Worm (Caenorhabditis elegans) whole organism, late embryonic: Measurements from ENCODE around the gene gpa-13.

ENCODE experiments used
- C08G9.2 ChIP-seq: sonication (generic microtip); optimal IDR thresholded peaks from 2 replicates; lab custom pipeline; 2016; ENCODE audit warnings: mild to moderate bottlenecking, missing genetic modification characterization, moderate library complexity, missing compliant biosample characterization
- F13H6.1 ChIP-seq: sonication (generic microtip); optimal IDR thresholded peaks from 2 replicates; lab custom pipeline; 2016; ENCODE audit warnings: missing genetic modification characterization, missing compliant biosample characterization
- K02D7.2 ChIP-seq: sonication (generic microtip); optimal IDR thresholded peaks from 2 replicates; lab custom pipeline; 2017; ENCODE audit warnings: mild to moderate bottlenecking, missing genetic modification characterization, missing compliant biosample characterization
- K09A11.1 ChIP-seq: sonication (generic microtip); optimal IDR thresholded peaks from 2 replicates; lab custom pipeline; 2017; ENCODE audit warnings: antibody characterized with exemption, mild to moderate bottlenecking, missing genetic modification characterization, missing compliant biosample characterization; ENCODE audit not compliant: insufficient read depth
- Y22D7AL.16 ChIP-seq: sonication (generic microtip); optimal IDR thresholded peaks from 2 replicates; lab custom pipeline; 2016; ENCODE audit warnings: missing genetic modification characterization, missing compliant biosample characterization
- ahr-1 ChIP-seq: sonication (generic microtip); optimal IDR thresholded peaks from 2 replicates; lab custom pipeline; 2016; ENCODE audit warnings: missing genetic modification characterization, missing compliant biosample characterization
- ama-1 ChIP-seq: fragments of 150-350 bp; optimal IDR thresholded peaks from 2 replicates; lab custom pipeline; 2014
- ceh-14 ChIP-seq: sonication (generic microtip); optimal IDR thresholded peaks from 2 replicates; lab custom pipeline; 2016; ENCODE audit warnings: missing genotype, missing genetic modification characterization, missing compliant biosample characterization
- ceh-2 ChIP-seq: sonication (generic microtip); optimal IDR thresholded peaks from 2 replicates; lab custom pipeline; 2016; ENCODE audit warnings: missing genotype, missing genetic modification characterization, missing compliant biosample characterization
- ceh-22 ChIP-seq: sonication (generic microtip); optimal IDR thresholded peaks from 2 replicates; lab custom pipeline; 2017; ENCODE audit warnings: missing biosample characterization, missing genetic modification characterization
- ceh-24 ChIP-seq: sonication (generic microtip); optimal IDR thresholded peaks from 2 replicates; lab custom pipeline; 2016; ENCODE audit warnings: mild to moderate bottlenecking, missing genetic modification characterization, missing compliant biosample characterization
- ceh-30 ChIP-seq: fragments of 150-350 bp; optimal IDR thresholded peaks from 2 replicates; lab custom pipeline; 2014; ENCODE audit warnings: missing biosample characterization, missing genetic modification characterization
- ceh-31 ChIP-seq: sonication (generic microtip); optimal IDR thresholded peaks from 2 replicates; lab custom pipeline; 2016; ENCODE audit warnings: missing genetic modification characterization, missing compliant biosample characterization
- ceh-48 ChIP-seq: sonication (generic microtip); optimal IDR thresholded peaks from 2 replicates; lab custom pipeline; 2016; ENCODE audit warnings: missing genetic modification characterization, inconsistent platforms, missing compliant biosample characterization
- ceh-6 ChIP-seq: fragments of 200-800 bp; sonication (Bioruptor generic); optimal IDR thresholded peaks from 2 replicates; lab custom pipeline; 2018; ENCODE audit warnings: mild to moderate bottlenecking, missing genetic modification characterization, missing compliant biosample characterization
- ceh-9 ChIP-seq: sonication (generic microtip); optimal IDR thresholded peaks from 2 replicates; lab custom pipeline; 2016; ENCODE audit warnings: mild to moderate bottlenecking, missing genetic modification characterization, inconsistent platforms, missing compliant biosample characterization
- dmd-4 ChIP-seq: sonication (generic microtip); optimal IDR thresholded peaks from 2 replicates; lab custom pipeline; 2016; ENCODE audit warnings: borderline replicate concordance, missing genetic modification characterization, missing compliant biosample characterization
- dve-1 ChIP-seq: sonication (generic microtip); optimal IDR thresholded peaks from 2 replicates; lab custom pipeline; 2017; ENCODE audit warnings: antibody characterized with exemption, mild to moderate bottlenecking, missing genetic modification characterization, missing compliant biosample characterization
- elt-2 ChIP-seq: sonication (generic microtip); optimal IDR thresholded peaks from 2 replicates; lab custom pipeline; 2016; ENCODE audit warnings: missing genetic modification reagents, missing genetic modification characterization, missing compliant biosample characterization
- eyg-1 ChIP-seq: sonication (generic microtip); optimal IDR thresholded peaks from 2 replicates; lab custom pipeline; 2016; ENCODE audit warnings: missing genotype, missing genetic modification characterization, missing compliant biosample characterization
- fax-1 ChIP-seq: sonication (generic microtip); optimal IDR thresholded peaks from 2 replicates; lab custom pipeline; 2016; ENCODE audit warnings: missing genotype, missing genetic modification characterization, missing compliant biosample characterization
- fkh-10 ChIP-seq: fragments of 150-350 bp; optimal IDR thresholded peaks from 2 replicates; lab custom pipeline; 2014; ENCODE audit warnings: missing biosample characterization, missing genetic modification reagents, missing genetic modification characterization
- fkh-6 ChIP-seq: sonication (generic microtip); optimal IDR thresholded peaks from 2 replicates; lab custom pipeline; 2016; ENCODE audit warnings: missing genetic modification characterization, missing compliant biosample characterization
- gmeb-2 ChIP-seq: sonication (generic microtip); optimal IDR thresholded peaks from 2 replicates; lab custom pipeline; 2016; ENCODE audit warnings: missing genetic modification characterization, inconsistent platforms, missing compliant biosample characterization
- hlh-30 ChIP-seq: sonication (generic microtip); optimal IDR thresholded peaks from 2 replicates; lab custom pipeline; 2017; ENCODE audit warnings: antibody characterized with exemption, missing genetic modification characterization, missing compliant biosample characterization; ENCODE audit not compliant: insufficient read depth
- hlh-6 ChIP-seq: sonication (generic microtip); optimal IDR thresholded peaks from 2 replicates; lab custom pipeline; 2016; ENCODE audit warnings: missing genotype, missing genetic modification characterization, missing compliant biosample characterization
- hlh-8 ChIP-seq: sonication (generic microtip); optimal IDR thresholded peaks from 2 replicates; lab custom pipeline; 2016; ENCODE audit warnings: missing genotype, missing genetic modification characterization, missing compliant biosample characterization
- lim-6 ChIP-seq: sonication (generic microtip); optimal IDR thresholded peaks from 2 replicates; lab custom pipeline; 2016; ENCODE audit warnings: missing genetic modification characterization, missing compliant biosample characterization
- madf-2 ChIP-seq: sonication (generic microtip); optimal IDR thresholded peaks from 2 replicates; lab custom pipeline; 2017; ENCODE audit warnings: missing genetic modification characterization, missing compliant biosample characterization
- nfya-1 ChIP-seq: sonication (generic microtip); optimal IDR thresholded peaks from 2 replicates; lab custom pipeline; 2017; ENCODE audit warnings: missing genetic modification characterization, mild to moderate bottlenecking, missing compliant biosample characterization, antibody characterized with exemption, moderate library complexity
- nhr-11 ChIP-seq: fragments of 150-350 bp; optimal IDR thresholded peaks from 2 replicates; lab custom pipeline; 2014; ENCODE audit warnings: missing biosample characterization, missing genetic modification characterization
- nhr-232 ChIP-seq: sonication (generic microtip); optimal IDR thresholded peaks from 2 replicates; lab custom pipeline; 2016; ENCODE audit warnings: missing genetic modification characterization, missing compliant biosample characterization
- pag-3 ChIP-seq: sonication (generic microtip); optimal IDR thresholded peaks from 2 replicates; lab custom pipeline; 2016; ENCODE audit warnings: missing compliant biosample characterization, missing genetic modification characterization, borderline replicate concordance
- pat-9 ChIP-seq: fragments of 200-800 bp; sonication (Bioruptor generic); optimal IDR thresholded peaks from 2 replicates; lab custom pipeline; 2018; ENCODE audit warnings: mild to moderate bottlenecking, missing genetic modification characterization, moderate library complexity, missing compliant biosample characterization
- pha-2 ChIP-seq: sonication (generic microtip); optimal IDR thresholded peaks from 2 replicates; lab custom pipeline; 2017; ENCODE audit warnings: mild to moderate bottlenecking, missing genetic modification characterization, missing compliant biosample characterization
- pqm-1 ChIP-seq: sonication (generic microtip); optimal IDR thresholded peaks from 2 replicates; lab custom pipeline; 2016; ENCODE audit warnings: missing genetic modification characterization, missing compliant biosample characterization
- rnt-1 ChIP-seq: sonication (generic microtip); optimal IDR thresholded peaks from 2 replicates; lab custom pipeline; 2016; ENCODE audit warnings: missing genetic modification characterization, missing compliant biosample characterization
- sox-2 ChIP-seq: fragments of 200-800 bp; sonication (Bioruptor generic); IDR thresholded peaks from 2 replicates; pipeline ENCODE4 v1.3.6; 2022; ENCODE audit warnings: missing genetic modification reagents, missing genetic modification characterization, missing compliant biosample characterization
- sox-4 ChIP-seq: sonication (generic microtip); optimal IDR thresholded peaks from 2 replicates; lab custom pipeline; 2017; ENCODE audit warnings: mild to moderate bottlenecking, missing genetic modification characterization, inconsistent platforms, missing compliant biosample characterization
- tbx-2 ChIP-seq: sonication (generic microtip); optimal IDR thresholded peaks from 2 replicates; lab custom pipeline; 2016; ENCODE audit warnings: missing genetic modification characterization, missing compliant biosample characterization
- tbx-7 ChIP-seq: sonication (generic microtip); optimal IDR thresholded peaks from 2 replicates; lab custom pipeline; 2016; ENCODE audit warnings: missing genotype, missing genetic modification characterization, missing compliant biosample characterization
- ttx-3 ChIP-seq: sonication (generic microtip); optimal IDR thresholded peaks from 2 replicates; lab custom pipeline; 2016; ENCODE audit warnings: missing genetic modification reagents, missing genetic modification characterization, missing compliant biosample characterization
- unc-42 ChIP-seq: sonication (generic microtip); optimal IDR thresholded peaks from 2 replicates; lab custom pipeline; 2016; ENCODE audit warnings: missing genotype, missing genetic modification characterization, missing compliant biosample characterization
- unc-55 ChIP-seq: sonication (generic microtip); optimal IDR thresholded peaks from 2 replicates; lab custom pipeline; 2017; ENCODE audit warnings: missing biosample characterization, missing genetic modification reagents, missing genetic modification characterization
- ztf-16 ChIP-seq: sonication (generic microtip); optimal IDR thresholded peaks from 2 replicates; lab custom pipeline; 2017; ENCODE audit warnings: missing genetic modification characterization, missing compliant biosample characterization

Gene gpa-13

DNA sequence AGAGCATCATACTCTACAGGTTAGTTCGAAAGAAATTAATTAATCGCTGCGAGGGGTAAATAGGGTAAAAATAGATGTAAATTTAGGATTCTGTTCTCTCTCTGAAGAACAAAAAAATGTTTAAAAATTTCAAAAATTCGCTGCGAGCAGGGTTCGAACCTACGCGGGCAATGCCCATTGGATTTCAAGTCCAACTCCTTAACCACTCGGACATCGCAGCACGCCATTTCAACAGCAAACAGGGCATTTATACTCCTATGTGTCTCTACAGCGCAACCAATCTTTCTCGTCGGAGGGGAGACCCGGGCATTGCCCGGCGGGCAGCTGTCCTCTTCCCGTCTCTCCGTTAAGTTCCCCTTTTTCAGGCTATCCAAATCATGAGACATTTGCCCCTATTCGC, 25.5 kb upstream of the gpa-13 start (continued):
- TF ChIP-seq pha-2 (tag; lab: Kevin White, UChicago) (peak; percentile 92), ceh-9 (tag; lab: Kevin White, UChicago) (peak; percentile 84), ceh-31 (tag; lab: Kevin White, UChicago) (peak; percentile 73), tbx-2 (tag; lab: Kevin White, UChicago) (peak; percentile 85), hlh-8 (tag; lab: Kevin White, UChicago) (peak; percentile 51), elt-2 (peak; percentile 96), pag-3 (tag; lab: Kevin White, UChicago) (peak; percentile 71), hlh-30 (peak; percentile 30), Y22D7AL.16 (tag; lab: Kevin White, UChicago) (peak; percentile 93), sox-4 (tag; lab: Kevin White, UChicago) (peak; percentile 94), dve-1 (tag; lab: Kevin White, UChicago) (peak; percentile 81), ceh-14 (tag; lab: Kevin White, UChicago) (peak; percentile 88), fax-1 (tag; lab: Kevin White, UChicago) (peak; percentile 88), ztf-16 (tag; lab: Kevin White, UChicago) (peak; percentile 91), hlh-6 (tag; lab: Kevin White, UChicago) (peak; percentile 96), pat-9 (tag; lab: Kevin White, UChicago) (peak; percentile 87), gmeb-2 (peak; percentile 92), ceh-2 (tag; lab: Kevin White, UChicago) (peak; percentile 82), unc-55 (GFP tag; lab: Kevin White, UChicago) (no peak), ceh-6 (peak; percentile 92), ceh-30 (peak; percentile 38), F13H6.1 (peak; percentile 81), nfya-1 (peak; percentile 69), ceh-24 (peak; percentile 47), K02D7.2 (peak; percentile 88), sox-2 (peak; percentile 88), eyg-1 (tag; lab: Kevin White, UChicago) (peak; percentile 83), fkh-6 (tag; lab: Kevin White, UChicago) (peak; percentile 92), ama-1 (lab: Kevin White, UChicago) (no peak), ceh-22 (tag; lab: Kevin White, UChicago) (no peak), rnt-1 (peak; percentile 69), unc-42 (tag; lab: Kevin White, UChicago) (peak; percentile 68), ceh-48 (peak; percentile 77), ttx-3 (tag; lab: Kevin White, UChicago) (peak; percentile 88), dmd-4 (peak; percentile 80), madf-2 (tag; lab: Kevin White, UChicago) (peak; percentile 91), nhr-232 (tag; lab: Kevin White, UChicago) (peak; percentile 89)

DNA sequence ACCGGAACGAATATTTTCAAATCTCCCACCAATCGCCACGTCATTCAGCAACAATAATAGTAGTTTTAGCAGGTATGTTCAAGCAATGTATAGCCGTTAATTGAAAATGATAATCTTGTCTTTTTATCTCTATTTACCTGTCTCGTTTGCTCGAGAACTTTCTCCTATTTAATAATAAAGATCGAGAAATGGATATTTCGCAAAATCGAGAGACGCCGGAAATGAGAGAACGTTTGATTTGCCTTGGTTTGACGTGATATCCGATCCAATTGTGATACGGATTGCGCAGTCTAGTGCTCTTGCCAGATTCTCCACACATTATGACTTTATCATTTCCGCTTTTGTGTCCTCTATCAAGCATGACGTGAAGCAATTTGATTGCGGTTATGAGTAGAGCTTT, 19.1 kb upstream of the gpa-13 start:
- TF ChIP-seq nhr-11 (tag; lab: Kevin White, UChicago) (no peak), pqm-1 (no peak), fkh-10 (GFP tag; lab: Kevin White, UChicago) (no peak), ceh-31 (tag; lab: Kevin White, UChicago) (no peak), rnt-1 (no peak), elt-2 (no peak), hlh-30 (no peak), C08G9.2 (tag; lab: Kevin White, UChicago) (no peak), tbx-7 (tag; lab: Kevin White, UChicago) (no peak), eyg-1 (tag; lab: Kevin White, UChicago) (no peak), sox-2 (no peak), lim-6 (tag; lab: Kevin White, UChicago) (no peak), K09A11.1 (tag; lab: Kevin White, UChicago) (no peak), sox-4 (tag; lab: Kevin White, UChicago) (no peak), pat-9 (tag; lab: Kevin White, UChicago) (no peak), fax-1 (tag; lab: Kevin White, UChicago) (no peak), ahr-1 (no peak)
- TF ChIP-seq, all 69 proteins: peak for 0
